Worm (Caenorhabditis elegans) whole organism, late embryonic: Measurements from ENCODE around the gene clec-156.

Experiments
- pha-4 ChIP-seq: fragments of 150-350 bp; optimal IDR thresholded peaks from 2 replicates; lab custom pipeline; 2018; ENCODE audit warnings: missing biosample characterization, missing genetic modification reagents, missing genetic modification characterization
- pqm-1 ChIP-seq: sonication (generic microtip); optimal IDR thresholded peaks from 2 replicates; lab custom pipeline; 2016; ENCODE audit warnings: missing genetic modification characterization, missing compliant biosample characterization

- no peak for TF ChIP-seq pqm-1 (tag; lab: Kevin White, UChicago)
- no peak for TF ChIP-seq pha-4 (tag; lab: Kevin White, UChicago)
Measured at ce11 chrIII:4859039-4859438, 17.0 kb upstream of the clec-156 start, which contains the start of gene C35D10.6.
